Worm (Caenorhabditis elegans) whole organism, late embryonic: ENCODE data around the gene F32G8.3.
A peak's percentile ranks its signal among the peaks of the same experiment; 100 is the strongest.

Experiments used
- C08G9.2 ChIP-seq: sonication (generic microtip); optimal IDR thresholded peaks from 2 replicates; lab custom pipeline; 2016; ENCODE audit warnings: mild to moderate bottlenecking, missing genetic modification characterization, moderate library complexity, missing compliant biosample characterization
- F13H6.1 ChIP-seq: sonication (generic microtip); optimal IDR thresholded peaks from 2 replicates; lab custom pipeline; 2016; ENCODE audit warnings: missing genetic modification characterization, missing compliant biosample characterization
- K02D7.2 ChIP-seq: sonication (generic microtip); optimal IDR thresholded peaks from 2 replicates; lab custom pipeline; 2017; ENCODE audit warnings: mild to moderate bottlenecking, missing genetic modification characterization, missing compliant biosample characterization
- T23F11.4 ChIP-seq: fragments of 200-800 bp; sonication (Bioruptor generic); optimal IDR thresholded peaks from 2 replicates; lab custom pipeline; 2018; ENCODE audit warnings: mild to moderate bottlenecking, missing genetic modification characterization, missing compliant biosample characterization
- ceh-18 ChIP-seq: sonication (generic microtip); optimal IDR thresholded peaks from 2 replicates; lab custom pipeline; 2016; ENCODE audit warnings: missing genetic modification characterization, missing compliant biosample characterization
- ceh-19 ChIP-seq: fragments of 200-800 bp; sonication (Bioruptor generic); optimal IDR thresholded peaks from 2 replicates; lab custom pipeline; 2018; ENCODE audit warnings: mild to moderate bottlenecking, missing genetic modification characterization, missing compliant biosample characterization
- ceh-2 ChIP-seq: sonication (generic microtip); optimal IDR thresholded peaks from 2 replicates; lab custom pipeline; 2016; ENCODE audit warnings: missing genotype, missing genetic modification characterization, missing compliant biosample characterization
- ceh-31 ChIP-seq: sonication (generic microtip); optimal IDR thresholded peaks from 2 replicates; lab custom pipeline; 2016; ENCODE audit warnings: missing genetic modification characterization, missing compliant biosample characterization
- ceh-34 ChIP-seq: sonication (generic microtip); optimal IDR thresholded peaks from 2 replicates; lab custom pipeline; 2016; ENCODE audit warnings: mild to moderate bottlenecking, missing genetic modification characterization, missing compliant biosample characterization
- ceh-45 ChIP-seq: fragments of 200-800 bp; sonication (Bioruptor generic); IDR thresholded peaks from 2 replicates; pipeline ENCODE4 v1.3.6; 2022; ENCODE audit warnings: missing genetic modification reagents, missing genetic modification characterization, missing compliant biosample characterization
- che-1 ChIP-seq: sonication (generic microtip); optimal IDR thresholded peaks from 2 replicates; lab custom pipeline; 2016; ENCODE audit warnings: mild to moderate bottlenecking, missing genetic modification characterization, missing compliant biosample characterization
- elt-2 ChIP-seq: sonication (generic microtip); optimal IDR thresholded peaks from 2 replicates; lab custom pipeline; 2016; ENCODE audit warnings: missing genetic modification reagents, missing genetic modification characterization, missing compliant biosample characterization
- ets-4 ChIP-seq: sonication (generic microtip); optimal IDR thresholded peaks from 2 replicates; lab custom pipeline; 2016; ENCODE audit warnings: missing genetic modification characterization, missing compliant biosample characterization
- fax-1 ChIP-seq: sonication (generic microtip); optimal IDR thresholded peaks from 2 replicates; lab custom pipeline; 2016; ENCODE audit warnings: missing genotype, missing genetic modification characterization, missing compliant biosample characterization
- fkh-6 ChIP-seq: sonication (generic microtip); optimal IDR thresholded peaks from 2 replicates; lab custom pipeline; 2016; ENCODE audit warnings: missing genetic modification characterization, missing compliant biosample characterization
- gmeb-2 ChIP-seq: sonication (generic microtip); optimal IDR thresholded peaks from 2 replicates; lab custom pipeline; 2016; ENCODE audit warnings: missing genetic modification characterization, inconsistent platforms, missing compliant biosample characterization
- hlh-13 ChIP-seq: fragments of 200-800 bp; sonication (Bioruptor generic); optimal IDR thresholded peaks from 2 replicates; lab custom pipeline; 2018; ENCODE audit warnings: mild to moderate bottlenecking, missing genetic modification characterization, missing compliant biosample characterization
- hlh-15 ChIP-seq: sonication (generic microtip); optimal IDR thresholded peaks from 2 replicates; lab custom pipeline; 2016; ENCODE audit warnings: missing genetic modification characterization, missing compliant biosample characterization
- hlh-30 ChIP-seq: sonication (generic microtip); optimal IDR thresholded peaks from 2 replicates; lab custom pipeline; 2017; ENCODE audit warnings: antibody characterized with exemption, missing genetic modification characterization, missing compliant biosample characterization; ENCODE audit not compliant: insufficient read depth
- hlh-6 ChIP-seq: sonication (generic microtip); optimal IDR thresholded peaks from 2 replicates; lab custom pipeline; 2016; ENCODE audit warnings: missing genotype, missing genetic modification characterization, missing compliant biosample characterization
- hlh-8 ChIP-seq: sonication (generic microtip); optimal IDR thresholded peaks from 2 replicates; lab custom pipeline; 2016; ENCODE audit warnings: missing genotype, missing genetic modification characterization, missing compliant biosample characterization
- lim-6 ChIP-seq: sonication (generic microtip); optimal IDR thresholded peaks from 2 replicates; lab custom pipeline; 2016; ENCODE audit warnings: missing genetic modification characterization, missing compliant biosample characterization
- mec-3 ChIP-seq: sonication (generic microtip); optimal IDR thresholded peaks from 2 replicates; lab custom pipeline; 2016; ENCODE audit warnings: borderline replicate concordance, missing genetic modification characterization, missing compliant biosample characterization
- nfya-1 ChIP-seq: sonication (generic microtip); optimal IDR thresholded peaks from 2 replicates; lab custom pipeline; 2017; ENCODE audit warnings: missing genetic modification characterization, mild to moderate bottlenecking, missing compliant biosample characterization, antibody characterized with exemption, moderate library complexity
- odd-2 ChIP-seq: sonication (generic microtip); optimal IDR thresholded peaks from 2 replicates; lab custom pipeline; 2017; ENCODE audit warnings: antibody characterized with exemption, mild to moderate bottlenecking, missing genetic modification characterization, missing compliant biosample characterization
- pat-9 ChIP-seq: fragments of 200-800 bp; sonication (Bioruptor generic); optimal IDR thresholded peaks from 2 replicates; lab custom pipeline; 2018; ENCODE audit warnings: mild to moderate bottlenecking, missing genetic modification characterization, moderate library complexity, missing compliant biosample characterization
- pha-2 ChIP-seq: sonication (generic microtip); optimal IDR thresholded peaks from 2 replicates; lab custom pipeline; 2017; ENCODE audit warnings: mild to moderate bottlenecking, missing genetic modification characterization, missing compliant biosample characterization
- pha-4 ChIP-seq: fragments of 150-350 bp; optimal IDR thresholded peaks from 2 replicates; lab custom pipeline; 2018; ENCODE audit warnings: missing biosample characterization, missing genetic modification reagents, missing genetic modification characterization
- pqm-1 ChIP-seq: sonication (generic microtip); optimal IDR thresholded peaks from 2 replicates; lab custom pipeline; 2016; ENCODE audit warnings: missing genetic modification characterization, missing compliant biosample characterization
- ref-2 ChIP-seq: sonication (generic microtip); optimal IDR thresholded peaks from 2 replicates; lab custom pipeline; 2016; ENCODE audit warnings: missing genetic modification characterization, missing compliant biosample characterization
- rnt-1 ChIP-seq: sonication (generic microtip); optimal IDR thresholded peaks from 2 replicates; lab custom pipeline; 2016; ENCODE audit warnings: missing genetic modification characterization, missing compliant biosample characterization
- sdc-2 ChIP-seq: sonication (generic microtip); optimal IDR thresholded peaks from 2 replicates; lab custom pipeline; 2016; ENCODE audit warnings: missing genotype, missing genetic modification characterization, missing compliant biosample characterization
- sox-4 ChIP-seq: sonication (generic microtip); optimal IDR thresholded peaks from 2 replicates; lab custom pipeline; 2017; ENCODE audit warnings: mild to moderate bottlenecking, missing genetic modification characterization, inconsistent platforms, missing compliant biosample characterization
- tbx-2 ChIP-seq: sonication (generic microtip); optimal IDR thresholded peaks from 2 replicates; lab custom pipeline; 2016; ENCODE audit warnings: missing genetic modification characterization, missing compliant biosample characterization
- tbx-7 ChIP-seq: sonication (generic microtip); optimal IDR thresholded peaks from 2 replicates; lab custom pipeline; 2016; ENCODE audit warnings: missing genotype, missing genetic modification characterization, missing compliant biosample characterization
- ttx-3 ChIP-seq: sonication (generic microtip); optimal IDR thresholded peaks from 2 replicates; lab custom pipeline; 2016; ENCODE audit warnings: missing genetic modification reagents, missing genetic modification characterization, missing compliant biosample characterization
- unc-3 ChIP-seq, 2 experiments: fragments of 200-800 bp in 1 of 2; sonication (Bioruptor generic) in 1 of 2; sonication (generic microtip) in 1 of 2; conservative IDR thresholded peaks in 1 of 2; optimal IDR thresholded peaks in 1 of 2; 2 replicates each; pipeline versions ENCODE4 v1.3.6 to Lab custom; 2016 to 2022; ENCODE audit warnings: missing compliant biosample characterization in 2 of 2, missing genetic modification characterization in 2 of 2, missing genetic modification reagents in 1 of 2
- unc-42 ChIP-seq: sonication (generic microtip); optimal IDR thresholded peaks from 2 replicates; lab custom pipeline; 2016; ENCODE audit warnings: missing genotype, missing genetic modification characterization, missing compliant biosample characterization
- unc-55 ChIP-seq: sonication (generic microtip); optimal IDR thresholded peaks from 2 replicates; lab custom pipeline; 2017; ENCODE audit warnings: missing biosample characterization, missing genetic modification reagents, missing genetic modification characterization
- unc-86 ChIP-seq: sonication (generic microtip); optimal IDR thresholded peaks from 2 replicates; lab custom pipeline; 2016; ENCODE audit warnings: missing genetic modification characterization, missing compliant biosample characterization
- zip-5 ChIP-seq: sonication (generic microtip); optimal IDR thresholded peaks from 2 replicates; lab custom pipeline; 2016; ENCODE audit warnings: missing genetic modification characterization, missing compliant biosample characterization

Gene F32G8.3

ce11 chrV:10525902-10526301, 29.2 kb downstream of the F32G8.3 start, which contains the start of the genes C35A5.8 and hda-11:
TSS of gene C35A5.8 (minus strand) at chrV:10525908.
TSS of gene hda-11 (plus strand) at chrV:10526184.
- TF ChIP-seq sox-4 (tag; lab: Kevin White, UChicago) = no peak
- TF ChIP-seq nfya-1 (tag; lab: Kevin White, UChicago) = peak; percentile 8
- peak; percentile 82 for TF ChIP-seq hlh-8 (tag; lab: Kevin White, UChicago)
- peak; percentile 15 for TF ChIP-seq ceh-18 (tag; lab: Kevin White, UChicago)
- TF ChIP-seq sdc-2 (tag; lab: Kevin White, UChicago) = peak; percentile 22
- peak; percentile 89 for TF ChIP-seq ets-4 (tag; lab: Kevin White, UChicago)
- peak; percentile 52 for TF ChIP-seq fkh-6 (tag; lab: Kevin White, UChicago)
- TF ChIP-seq ceh-19 (GFP tag; lab: Kevin White, UChicago) = peak; percentile 15
- TF ChIP-seq ceh-2 = peak; percentile 91
- no peak for TF ChIP-seq ceh-45
- no peak for TF ChIP-seq pqm-1 (tag; lab: Kevin White, UChicago)
- TF ChIP-seq pha-2 (tag; lab: Kevin White, UChicago) = no peak
- TF ChIP-seq rnt-1 (tag; lab: Kevin White, UChicago) = peak; percentile 60
- no peak for TF ChIP-seq hlh-13 (GFP tag; lab: Kevin White, UChicago)
- peak; percentile 90 for TF ChIP-seq tbx-2 (tag; lab: Kevin White, UChicago)
- peak; percentile 25 for TF ChIP-seq ttx-3
- no peak for TF ChIP-seq pha-4 (tag; lab: Kevin White, UChicago)
- TF ChIP-seq odd-2 = no peak
- no peak for TF ChIP-seq gmeb-2 (tag; lab: Kevin White, UChicago)
- peak; percentile 39 for TF ChIP-seq fax-1 (tag; lab: Kevin White, UChicago)
- peak; percentile 7 for TF ChIP-seq hlh-6 (tag; lab: Kevin White, UChicago)
- TF ChIP-seq unc-42 = peak; percentile 22
- TF ChIP-seq lim-6 = peak; percentile 63
- TF ChIP-seq unc-3 (GFP tag; conservative IDR thresholded peaks at IDR 0.05; lab: Robert Waterston, UW) = no peak
- TF ChIP-seq unc-3 (tag; optimal IDR thresholded peaks at IDR 0.05; lab: Kevin White, UChicago) = no peak
- peak; percentile 48 for TF ChIP-seq ceh-34 (tag; lab: Kevin White, UChicago)
- peak; percentile 96 for TF ChIP-seq C08G9.2 (tag; lab: Kevin White, UChicago)
- peak; percentile 94 for TF ChIP-seq ceh-31
- TF ChIP-seq zip-5 (tag; lab: Kevin White, UChicago) = peak; percentile 62
- peak; percentile 88 for TF ChIP-seq ref-2
- TF ChIP-seq tbx-7 (tag; lab: Kevin White, UChicago) = peak; percentile 88
- TF ChIP-seq elt-2 (tag; lab: Kevin White, UChicago) = peak; percentile 78
- peak; percentile 84 for TF ChIP-seq mec-3
- peak; percentile 1 for TF ChIP-seq hlh-15
- TF ChIP-seq F13H6.1 (tag; lab: Kevin White, UChicago) = peak; percentile 65
- TF ChIP-seq T23F11.4 (GFP tag; lab: Kevin White, UChicago) = no peak
- TF ChIP-seq, all 69 proteins: peak for 25

ce11 chrV:10516702-10517101, 38.4 kb downstream of the F32G8.3 start:
- TF ChIP-seq hlh-30 (tag; lab: Kevin White, UChicago) (no peak), elt-2 (tag; lab: Kevin White, UChicago) (no peak), rnt-1 (tag; lab: Kevin White, UChicago) (no peak), unc-55 (GFP tag; lab: Kevin White, UChicago) (no peak), pat-9 (tag; lab: Kevin White, UChicago) (no peak), hlh-15 (no peak), che-1 (tag; lab: Kevin White, UChicago) (no peak), unc-86 (no peak), K02D7.2 (no peak)
